Fruit fly (Drosophila melanogaster): ENCODE measurements around the gene Nubp2.

dm6 chr3L:20511499-20512108, 14.8 kb upstream of the Nubp2 start:
- TF ChIP-seq CG12769 (tag; optimal IDR thresholded peaks at IDR 0.05) = no peak
- no peak for TF ChIP-seq CG9817 (tag; optimal IDR thresholded peaks at IDR 0.05)
- TF ChIP-seq ci (GFP tag; IDR thresholded peaks at IDR 0.05) = no peak
- no peak for TF ChIP-seq Dfd (GFP tag; optimal IDR thresholded peaks at IDR 0.05)
- TF ChIP-seq CG12942 (GFP tag; optimal IDR thresholded peaks at IDR 0.05) = no peak
- no peak for TF ChIP-seq odd (GFP tag; optimal IDR thresholded peaks at IDR 0.05)
- no peak for TF ChIP-seq Ravus (GFP tag; IDR thresholded peaks at IDR 0.05)
- TF ChIP-seq CG9215 (GFP tag; IDR thresholded peaks at IDR 0.05) = no peak
- no peak for TF ChIP-seq sd (tag; optimal IDR thresholded peaks at IDR 0.05)
- no peak for TF ChIP-seq grn (GFP tag; optimal IDR thresholded peaks at IDR 0.05)

All from whole organism, embryonic.